Fruit fly (Drosophila melanogaster): ENCODE data around the gene Dhc64C.

dm6 chr3L:4800641-4801040 is 24.8 kb downstream of the Dhc64C start:
- TF ChIP-seq CTCF (optimal IDR thresholded peaks at IDR 0.05) (peak; percentile 41), CG8478 (optimal IDR thresholded peaks at IDR 0.05) (no peak)

Data from S2 (cell line).